Fruit fly (Drosophila melanogaster) whole organism, embryonic: ENCODE data around the gene fliI.

ENCODE experiments used
- B-H2 ChIP-seq: fragments of 200-800 bp; sonication (Bioruptor generic); optimal IDR thresholded peaks from 2 replicates; lab custom pipeline; 2018; ENCODE audit warnings: missing biosample characterization, mild to moderate bottlenecking, missing genetic modification characterization
- Bgb ChIP-seq: fragments of 200-800 bp; sonication (Bioruptor generic); IDR thresholded peaks from 2 replicates; pipeline ENCODE4 v1.3.6; 2022; ENCODE audit warnings: missing biosample characterization, missing genetic modification characterization; ENCODE audit not compliant: partially characterized antibody
- CG10209 ChIP-seq: fragments of 200-800 bp; sonication (Bioruptor generic); optimal IDR thresholded peaks from 3 replicates; lab custom pipeline; 2017; ENCODE audit warnings: missing biosample characterization, mild to moderate bottlenecking, missing genetic modification characterization, missing genetic modification reagents
- CG10267 ChIP-seq: fragments of 200-800 bp; sonication (Bioruptor generic); optimal IDR thresholded peaks from 2 replicates; lab custom pipeline; 2018; ENCODE audit warnings: missing biosample characterization, mild to moderate bottlenecking, missing genetic modification characterization, moderate library complexity
- CG10543 ChIP-seq: fragments of 200-800 bp; sonication (Bioruptor generic); optimal IDR thresholded peaks from 3 replicates; lab custom pipeline; 2017; ENCODE audit warnings: missing biosample characterization, mild to moderate bottlenecking, missing genetic modification characterization, moderate library complexity
- CG10979 ChIP-seq: fragments of 200-800 bp; sonication (Bioruptor generic); optimal IDR thresholded peaks from 2 replicates; lab custom pipeline; 2018; ENCODE audit warnings: missing biosample characterization, mild to moderate bottlenecking, missing genetic modification characterization, moderate library complexity
- CG12104 ChIP-seq: fragments of 200-800 bp; sonication (Bioruptor generic); optimal IDR thresholded peaks from 3 replicates; lab custom pipeline; 2016; ENCODE audit warnings: missing biosample characterization, missing genetic modification characterization
- CG12299 ChIP-seq: fragments of 200-800 bp; sonication (Bioruptor generic); optimal IDR thresholded peaks from 2 replicates; lab custom pipeline; 2018; ENCODE audit warnings: missing biosample characterization, mild to moderate bottlenecking, missing genetic modification characterization
- CG14860 ChIP-seq: fragments of 200-800 bp; sonication (Bioruptor generic); IDR thresholded peaks from 3 replicates; pipeline ENCODE4 v1.3.6; 2022; ENCODE audit warnings: missing biosample characterization, missing genetic modification characterization; ENCODE audit not compliant: partially characterized antibody
- CG2712 ChIP-seq: fragments of 200-800 bp; optimal IDR thresholded peaks from 3 replicates; lab custom pipeline; 2019; ENCODE audit warnings: missing biosample characterization, mild to moderate bottlenecking, missing genetic modification characterization, moderate library complexity
- CG30020 ChIP-seq: fragments of 200-800 bp; optimal IDR thresholded peaks from 2 replicates; lab custom pipeline; 2019; ENCODE audit warnings: missing biosample characterization, mild to moderate bottlenecking, missing genetic modification characterization, moderate library complexity
- CG30431 ChIP-seq: fragments of 200-800 bp; sonication (Bioruptor generic); optimal IDR thresholded peaks from 2 replicates; lab custom pipeline; 2017; ENCODE audit warnings: missing biosample characterization, missing genetic modification characterization
- CG3726 ChIP-seq: fragments of 200-800 bp; sonication (Bioruptor generic); IDR thresholded peaks from 3 replicates; pipeline ENCODE4, ENCODE4 v1.3.6; 2022; ENCODE audit warnings: missing biosample characterization, missing genetic modification characterization
- CG3995 ChIP-seq: fragments of 200-800 bp; sonication (Bioruptor generic); optimal IDR thresholded peaks from 3 replicates; lab custom pipeline; 2016; ENCODE audit warnings: missing biosample characterization, missing genetic modification characterization
- CG5245 ChIP-seq: fragments of 200-800 bp; sonication (Bioruptor generic); optimal IDR thresholded peaks from 3 replicates; lab custom pipeline; 2016; ENCODE audit warnings: missing biosample characterization, missing genetic modification characterization
- CG6254 ChIP-seq: fragments of 200-800 bp; sonication (Bioruptor generic); optimal IDR thresholded peaks from 3 replicates; lab custom pipeline; 2017; ENCODE audit warnings: mild to moderate bottlenecking, missing biosample characterization, missing genetic modification reagents, missing genetic modification characterization
- CG6689 ChIP-seq: fragments of 200-800 bp; sonication (Bioruptor generic); IDR thresholded peaks from 2 replicates; pipeline ENCODE4 v1.3.6; 2022; ENCODE audit warnings: missing biosample characterization, missing genetic modification characterization
- CG7357 ChIP-seq: fragments of 200-800 bp; sonication (Bioruptor generic); IDR thresholded peaks from 3 replicates; pipeline ENCODE4 v1.3.6; 2022; ENCODE audit warnings: missing biosample characterization, missing genetic modification characterization
- CG8290 ChIP-seq, 3 experiments: fragments of 200-800 bp; sonication (Bioruptor generic); optimal IDR thresholded peaks; 2 replicates each; lab custom pipeline; 2016 to 2019; ENCODE audit warnings: missing biosample characterization in 3 of 3, missing genetic modification characterization in 3 of 3, mild to moderate bottlenecking in 2 of 3, moderate library complexity in 1 of 3
- CG8765 ChIP-seq: fragments of 200-800 bp; sonication (Bioruptor generic); IDR thresholded peaks from 2 replicates; pipeline ENCODE4 v1.3.6; 2022; ENCODE audit warnings: missing biosample characterization, missing genetic modification characterization
- CG9727 ChIP-seq: fragments of 200-800 bp; sonication (Bioruptor generic); optimal IDR thresholded peaks from 3 replicates; lab custom pipeline; 2017; ENCODE audit warnings: missing biosample characterization, mild to moderate bottlenecking, missing genetic modification characterization
- CG9876 ChIP-seq: fragments of 200-800 bp; sonication (Bioruptor generic); optimal IDR thresholded peaks from 2 replicates; lab custom pipeline; 2016; ENCODE audit warnings: missing biosample characterization, missing genetic modification characterization
- CTCF ChIP-seq: fragments of 200-800 bp; sonication (Bioruptor generic); optimal IDR thresholded peaks from 2 replicates; lab custom pipeline; 2017; ENCODE audit warnings: missing biosample characterization, mild to moderate bottlenecking, missing genetic modification characterization, moderate library complexity
- Ets65A ChIP-seq: fragments of 200-800 bp; sonication (Bioruptor generic); peaks from one replicate; lab custom pipeline; 2016; ENCODE audit warnings: missing biosample characterization, missing genetic modification characterization
- H2.0 ChIP-seq: fragments of 200-800 bp; sonication (Bioruptor generic); IDR thresholded peaks from 2 replicates; pipeline ENCODE4 v1.3.6; 2022; ENCODE audit warnings: missing biosample characterization, missing genetic modification characterization
- MESR4 ChIP-seq: fragments of 200-800 bp; sonication (Bioruptor generic); optimal IDR thresholded peaks from 2 replicates; lab custom pipeline; 2018; ENCODE audit warnings: missing biosample characterization, mild to moderate bottlenecking, missing genetic modification characterization, moderate library complexity
- Ssrp ChIP-seq: fragments of 200-800 bp; sonication (Bioruptor generic); optimal IDR thresholded peaks from 2 replicates; lab custom pipeline; 2018; ENCODE audit warnings: missing biosample characterization, mild to moderate bottlenecking, missing genetic modification characterization, moderate library complexity
- Stat92E ChIP-seq, 3 experiments: fragments of >200 bp in 2 of 3; fragments of 200-800 bp in 1 of 3; sonication (Bioruptor generic) in 1 of 3; optimal IDR thresholded peaks; 2 replicates each; lab custom pipeline; 2017 to 2019; ENCODE audit warnings: missing biosample characterization in 3 of 3, missing genetic modification characterization in 3 of 3, mild to moderate bottlenecking in 1 of 3, moderate library complexity in 1 of 3
- aop ChIP-seq: fragments of 200-800 bp; sonication (Bioruptor generic); IDR thresholded peaks from 2 replicates; pipeline ENCODE4 v1.3.6; 2022; ENCODE audit warnings: missing biosample characterization, missing genetic modification characterization
- bigmax ChIP-seq: fragments of 200-800 bp; sonication (Bioruptor generic); optimal IDR thresholded peaks from 2 replicates; lab custom pipeline; 2018; ENCODE audit warnings: missing biosample characterization, mild to moderate bottlenecking, missing genetic modification characterization
- cato ChIP-seq: fragments of 200-800 bp; sonication (Bioruptor generic); optimal IDR thresholded peaks from 2 replicates; lab custom pipeline; 2016; ENCODE audit warnings: missing biosample characterization, missing genetic modification characterization, borderline replicate concordance
- cg ChIP-seq: fragments of 200-800 bp; sonication (Bioruptor generic); optimal IDR thresholded peaks from 3 replicates; lab custom pipeline; 2019; ENCODE audit warnings: missing biosample characterization, mild to moderate bottlenecking, missing genetic modification characterization, moderate library complexity
- corto ChIP-seq: fragments of 200-800 bp; sonication (Bioruptor generic); optimal IDR thresholded peaks from 2 replicates; lab custom pipeline; 2016; ENCODE audit warnings: missing biosample characterization, mild to moderate bottlenecking, missing genetic modification characterization, moderate library complexity
- croc ChIP-seq: fragments of 200-800 bp; sonication (Bioruptor generic); conservative IDR thresholded peaks from 3 replicates; pipeline ENCODE4 v1.3.6; 2022; ENCODE audit warnings: missing biosample characterization, missing genetic modification characterization
- dan ChIP-seq: fragments of 200-800 bp; sonication (Bioruptor generic); IDR thresholded peaks from 2 replicates; pipeline ENCODE4 v1.3.6; 2022; ENCODE audit warnings: missing biosample characterization, missing genetic modification characterization
- eyg ChIP-seq: fragments of 200-800 bp; sonication (Bioruptor generic); optimal IDR thresholded peaks from 3 replicates; lab custom pipeline; 2016; ENCODE audit warnings: missing biosample characterization, missing genetic modification characterization
- gem ChIP-seq: fragments of 200-800 bp; sonication (Bioruptor generic); optimal IDR thresholded peaks from 2 replicates; lab custom pipeline; 2019; ENCODE audit warnings: missing biosample characterization, mild to moderate bottlenecking, missing genetic modification characterization, moderate library complexity
- gro ChIP-seq: fragments of 200-800 bp; sonication (Bioruptor generic); optimal IDR thresholded peaks from 2 replicates; lab custom pipeline; 2016; ENCODE audit warnings: missing biosample characterization, missing genetic modification characterization
- lilli ChIP-seq: fragments of 200-800 bp; sonication (Bioruptor generic); optimal IDR thresholded peaks from 3 replicates; lab custom pipeline; 2016; ENCODE audit warnings: missing biosample characterization, missing genetic modification characterization
- lola ChIP-seq, 3 experiments: fragments of >200 bp in 2 of 3; fragments of 200-800 bp in 1 of 3; sonication (Bioruptor generic) in 1 of 3; optimal IDR thresholded peaks; 2 replicates each; lab custom pipeline; 2017 to 2019; ENCODE audit warnings: missing biosample characterization in 3 of 3, missing genetic modification characterization in 3 of 3, mild to moderate bottlenecking in 1 of 3, moderate library complexity in 1 of 3
- mld ChIP-seq: fragments of 200-800 bp; sonication (Bioruptor generic); IDR thresholded peaks from 3 replicates; pipeline ENCODE4 v1.3.6; 2022; ENCODE audit warnings: missing biosample characterization, missing genetic modification characterization; ENCODE audit not compliant: partially characterized antibody
- oc ChIP-seq: fragments of 200-800 bp; sonication (Bioruptor generic); optimal IDR thresholded peaks from 2 replicates; lab custom pipeline; 2018; ENCODE audit warnings: missing biosample characterization, mild to moderate bottlenecking, missing genetic modification characterization, moderate library complexity
- pan ChIP-seq, 4 experiments: fragments of >200 bp in 3 of 4; fragments of 200-800 bp in 1 of 4; sonication (Bioruptor generic) in 1 of 4; optimal IDR thresholded peaks in 3 of 4; IDR thresholded peaks in 1 of 4; 2 replicates each; pipeline versions ENCODE4 v1.3.6 to Lab custom; 2017 to 2022; ENCODE audit warnings: missing biosample characterization in 2 of 4, missing genetic modification characterization in 2 of 4, mixed read lengths in 1 of 4
- peb ChIP-seq: fragments of 200-800 bp; sonication (Bioruptor generic); IDR thresholded peaks from 2 replicates; pipeline ENCODE4 v1.3.6; 2022; ENCODE audit warnings: missing biosample characterization, missing genetic modification characterization
- scrt ChIP-seq: fragments of 200-800 bp; sonication (Bioruptor generic); optimal IDR thresholded peaks from 2 replicates; lab custom pipeline; 2018; ENCODE audit warnings: missing biosample characterization, mild to moderate bottlenecking, missing genetic modification characterization, moderate library complexity
- slp2 ChIP-seq: fragments of 200-800 bp; sonication (Bioruptor generic); optimal IDR thresholded peaks from 2 replicates; lab custom pipeline; 2016; ENCODE audit warnings: missing biosample characterization, missing genetic modification characterization
- sug ChIP-seq: fragments of 200-800 bp; optimal IDR thresholded peaks from 2 replicates; lab custom pipeline; 2019; ENCODE audit warnings: missing biosample characterization, mild to moderate bottlenecking, missing genetic modification characterization, moderate library complexity
- trem ChIP-seq: fragments of 200-800 bp; optimal IDR thresholded peaks from 3 replicates; lab custom pipeline; 2019; ENCODE audit warnings: missing biosample characterization, mild to moderate bottlenecking, missing genetic modification characterization, moderate library complexity

Gene fliI

DNA sequence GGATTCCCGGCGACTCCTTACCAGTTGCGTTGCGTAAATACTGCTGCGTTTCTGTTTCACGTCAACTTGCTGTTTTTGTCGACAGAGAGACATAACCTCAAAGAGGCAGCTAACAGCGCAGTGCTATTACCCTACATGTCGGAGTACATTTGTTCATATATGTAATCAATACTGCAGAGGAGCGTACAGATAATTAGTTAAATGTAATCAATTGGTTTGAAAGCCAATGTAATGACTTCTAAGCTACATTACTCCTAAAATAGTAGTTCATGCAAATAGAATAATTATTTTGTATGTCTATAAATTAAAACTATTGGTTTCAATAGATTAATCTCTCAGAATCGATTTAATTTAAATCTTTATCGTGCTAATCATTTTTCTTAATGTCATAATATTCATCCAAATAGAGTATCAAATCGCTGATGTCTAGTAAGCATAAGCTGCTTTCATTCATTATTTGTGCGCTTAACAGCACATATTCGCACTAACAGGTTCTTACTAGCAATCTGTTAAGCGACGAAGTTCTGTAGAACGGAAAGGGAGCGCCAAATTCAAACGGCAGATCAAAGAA lies 20.3 kb upstream of the fliI start, which contains the start of the genes SLIRP1 and anox (continued):
- TF ChIP-seq CG9876 (GFP tag; lab: Kevin White, UChicago) (peak; percentile 45), CG8765 (peak; percentile 49; the same call in 1 of the 2 replicates), CG8290 (GFP tag; optimal IDR thresholded peaks at IDR 0.05; lab: Kevin White, UChicago) (peak; percentile 34), CG8290 (tag; optimal IDR thresholded peaks at IDR 0.05; lab: Kevin White, UChicago) (peak; percentile 36 to 59), peb (GFP tag; lab: Robert Waterston, UW) (peak; percentile 70), gem (tag; lab: Kevin White, UChicago) (peak; percentile 95), aop (GFP tag; lab: Robert Waterston, UW) (no peak), Bgb (GFP tag; lab: Robert Waterston, UW) (no peak), CG10543 (GFP tag; lab: Kevin White, UChicago) (peak; percentile 77), eyg (peak; percentile 40), mld (GFP tag; lab: Robert Waterston, UW) (no peak), CG10267 (tag; lab: Kevin White, UChicago) (peak; percentile 83), sug (tag; lab: Kevin White, UChicago) (peak; percentile 83), MESR4 (GFP tag; lab: Kevin White, UChicago) (no peak), Stat92E (GFP tag; optimal IDR thresholded peaks at IDR 0.05; lab: Kevin White, UChicago) (peak in 1 of 3 experiments; percentile 46), CG6689 (GFP tag; lab: Robert Waterston, UW) (peak; percentile 89), cg (GFP tag; lab: Kevin White, UChicago) (no peak), CG30020 (tag; lab: Kevin White, UChicago) (peak; percentile 70), slp2 (peak; percentile 62), croc (GFP tag; lab: Robert Waterston, UW) (peak; percentile 71), CG7357 (GFP tag; lab: Robert Waterston, UW) (peak; percentile 76), lola (GFP tag; optimal IDR thresholded peaks at IDR 0.05; lab: Kevin White, UChicago) (peak in 1 of 3 experiments; percentile 92), cato (peak; percentile 80), oc (peak; percentile 74), dan (no peak), gro (GFP tag; lab: Kevin White, UChicago) (peak; percentile 82), CG12299 (tag; lab: Kevin White, UChicago) (peak; percentile 84), CG6254 (peak; percentile 58), scrt (GFP tag; lab: Kevin White, UChicago) (peak; percentile 79), B-H2 (peak; percentile 61), Ets65A (GFP tag; lab: Kevin White, UChicago) (peak; percentile 68), H2.0 (GFP tag; lab: Robert Waterston, UW) (peak; percentile 58; the same call in 1 of the 2 replicates), bigmax (peak; percentile 98), pan (optimal IDR thresholded peaks at IDR 0.05; lab: Kevin White, UChicago) (no peak), pan (GFP tag; optimal IDR thresholded peaks at IDR 0.05 in 1 of 2, IDR thresholded peaks at IDR 0.05 in 1 of 2) (peak in 1 of 2 experiments; percentile 78), corto (GFP tag; lab: Kevin White, UChicago) (no peak), CTCF (GFP tag; lab: Kevin White, UChicago) (peak; percentile 36), CG30431 (GFP tag; lab: Kevin White, UChicago) (peak; percentile 70), CG14860 (GFP tag; lab: Robert Waterston, UW) (no peak), CG10979 (peak; percentile 89), trem (tag; lab: Kevin White, UChicago) (peak; percentile 87), CG10209 (GFP tag; lab: Kevin White, UChicago) (peak; percentile 83), CG12104 (GFP tag; lab: Kevin White, UChicago) (peak; percentile 81), Ssrp (tag; lab: Kevin White, UChicago) (peak; percentile 91), CG5245 (GFP tag; lab: Kevin White, UChicago) (peak; percentile 69), CG3726 (GFP tag; lab: Robert Waterston, UW) (peak; percentile 48; the same call in 1 of the 3 replicates), CG9727 (peak; percentile 92), CG3995 (peak; percentile 43), lilli (GFP tag; lab: Kevin White, UChicago) (peak; percentile 90), CG2712 (peak; percentile 92)
